Fruit fly (Drosophila melanogaster): ENCODE measurements around the gene Prosbeta2.

The Prosbeta2 gene

dm6 chr3L:14999284-15000019, at the start of gene Prosbeta2, which contains the start of gene mRpL39:
Gene Prosbeta2 (plus strand): TSS chr3L:14999951.
Gene mRpL39 (minus strand): TSS chr3L:14999666.
- peak; percentile 80 for TF ChIP-seq CG17801 (GFP tag; optimal IDR thresholded peaks at IDR 0.05; ENCODE audit: partially characterized antibody)

dm6 chr3L:14952858-14953669, 46.7 kb upstream of the Prosbeta2 start:
- TF ChIP-seq CG17801 (GFP tag; optimal IDR thresholded peaks at IDR 0.05; ENCODE audit: partially characterized antibody) = no peak

dm6 chr3L:14956288-14957032, 43.3 kb upstream of the Prosbeta2 start:
- TF ChIP-seq CG17801 (GFP tag; optimal IDR thresholded peaks at IDR 0.05; ENCODE audit: partially characterized antibody) = no peak

DNA sequence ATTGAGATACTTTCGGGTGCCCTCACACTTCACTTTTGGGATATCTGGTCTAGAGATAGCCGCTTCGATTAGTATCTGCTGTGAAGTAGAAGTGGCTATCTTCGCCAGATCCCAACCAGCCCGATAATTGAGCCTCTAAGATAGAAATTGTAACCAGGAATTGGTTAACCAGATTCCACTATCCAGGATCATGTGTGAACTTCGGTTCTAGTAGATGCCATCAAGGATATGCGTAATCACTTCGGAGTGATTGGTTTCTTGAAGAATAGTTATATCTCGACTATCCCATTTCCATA, 42.8 kb upstream of the Prosbeta2 start:
- TF ChIP-seq CG17801 (GFP tag; optimal IDR thresholded peaks at IDR 0.05; ENCODE audit: partially characterized antibody) = no peak

- no peak for TF ChIP-seq CG17801 (GFP tag; optimal IDR thresholded peaks at IDR 0.05; ENCODE audit: partially characterized antibody)
Observed at dm6 chr3L:14958613-14959327, 41.0 kb upstream of the Prosbeta2 start.

DNA sequence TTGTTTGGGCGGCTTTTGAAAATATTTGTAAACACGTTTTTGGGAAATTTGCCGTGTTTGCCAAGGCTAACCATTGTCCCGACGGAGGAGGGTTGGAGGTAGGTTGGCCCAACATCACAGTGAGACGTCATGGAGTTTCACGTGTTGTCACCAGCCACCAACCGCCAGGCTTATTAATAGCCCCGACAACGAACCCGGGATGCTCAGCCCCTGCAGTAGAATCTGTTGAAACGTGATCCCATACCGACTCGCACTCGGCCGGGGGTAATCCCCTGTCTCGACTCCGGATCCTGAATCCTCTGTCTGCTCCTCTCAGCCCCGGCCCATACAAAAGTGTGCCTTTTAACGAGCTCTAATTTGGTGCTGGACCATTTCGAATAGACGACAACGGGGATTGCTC, 39.2 kb upstream of the Prosbeta2 start:
- no peak for TF ChIP-seq CG17801 (GFP tag; optimal IDR thresholded peaks at IDR 0.05; ENCODE audit: partially characterized antibody)

dm6 chr3L:14961027-14961426, 38.7 kb upstream of the Prosbeta2 start:
- no peak for TF ChIP-seq CG17801 (GFP tag; optimal IDR thresholded peaks at IDR 0.05; ENCODE audit: partially characterized antibody)

DNA sequence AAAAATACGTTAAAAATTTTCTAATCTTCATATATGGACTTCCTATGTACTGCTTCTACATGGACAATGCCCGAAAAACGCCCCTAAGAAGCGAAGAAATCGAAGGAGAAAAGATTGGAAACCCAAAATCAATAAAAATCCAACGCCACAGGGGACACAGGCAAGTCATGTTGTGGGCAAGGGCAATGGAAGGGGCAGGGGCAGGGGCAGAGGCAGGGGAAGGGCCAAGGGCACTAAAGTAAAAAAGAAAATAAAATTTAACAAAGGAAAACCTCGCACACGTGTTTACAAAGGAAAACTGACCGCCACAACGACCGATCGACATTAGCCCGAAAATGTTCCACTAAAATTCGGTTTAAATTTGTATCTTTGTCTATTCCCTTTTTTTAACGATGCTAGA, 37.0 kb upstream of the Prosbeta2 start:
- TF ChIP-seq CG17801 (GFP tag; optimal IDR thresholded peaks at IDR 0.05; ENCODE audit: partially characterized antibody) = no peak

DNA sequence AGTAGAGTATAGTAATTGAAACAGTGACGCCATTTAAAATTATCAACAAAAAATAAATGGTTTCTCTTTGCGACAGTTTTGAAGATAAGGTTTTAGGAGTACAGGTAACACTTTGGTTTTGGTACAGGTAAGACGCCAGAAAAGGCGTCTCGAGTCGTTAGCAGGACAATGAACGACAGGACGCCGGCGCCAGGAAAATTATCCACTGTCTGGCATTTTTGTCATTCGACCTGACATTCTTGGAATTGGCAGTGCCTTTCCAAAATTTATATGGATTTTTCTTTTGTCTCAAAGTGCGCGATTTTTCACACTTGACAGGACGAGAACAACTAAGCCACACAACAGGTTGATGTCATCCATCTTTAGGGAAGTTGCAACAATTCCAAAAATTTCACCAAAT, 34.9 kb upstream of the Prosbeta2 start:
- no peak for TF ChIP-seq CG17801 (GFP tag; optimal IDR thresholded peaks at IDR 0.05; ENCODE audit: partially characterized antibody)

DNA sequence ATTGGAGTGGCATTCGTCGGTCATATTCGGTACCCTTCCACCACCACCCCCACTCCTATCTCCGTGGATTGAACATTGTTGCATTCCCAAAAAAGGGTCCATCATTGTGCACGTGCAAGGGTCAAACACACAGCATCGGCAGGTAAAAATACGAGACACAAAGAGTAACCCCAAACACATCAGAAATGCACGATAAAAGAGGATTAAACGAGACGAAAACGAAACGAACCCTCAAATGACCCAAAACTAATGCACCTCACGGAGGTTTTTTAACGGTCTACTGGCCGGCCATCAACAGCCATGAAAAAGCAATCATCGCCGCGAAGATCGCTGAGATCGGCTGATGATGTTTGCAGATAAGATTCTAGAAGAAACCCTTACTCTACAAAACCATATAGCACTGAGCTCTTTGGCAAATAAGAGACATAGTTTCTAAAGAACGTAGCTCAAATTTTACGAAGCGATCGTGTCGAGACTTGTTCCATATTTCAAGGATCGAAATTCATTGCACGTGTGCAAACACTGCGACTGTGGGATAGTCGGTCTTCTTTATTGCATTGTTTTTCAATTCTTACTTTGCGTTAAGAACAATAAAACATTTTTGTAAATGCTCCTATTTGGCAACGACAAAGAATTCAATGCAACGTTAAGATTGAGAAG, 33.4 kb upstream of the Prosbeta2 start:
- TF ChIP-seq CG17801 (GFP tag; optimal IDR thresholded peaks at IDR 0.05; ENCODE audit: partially characterized antibody) = no peak

dm6 chr3L:14967691-14968538, 31.8 kb upstream of the Prosbeta2 start:
- no peak for TF ChIP-seq CG17801 (GFP tag; optimal IDR thresholded peaks at IDR 0.05; ENCODE audit: partially characterized antibody)

dm6 chr3L:14968553-14968952, 31.2 kb upstream of the Prosbeta2 start:
- TF ChIP-seq CG17801 (GFP tag; optimal IDR thresholded peaks at IDR 0.05; ENCODE audit: partially characterized antibody) = no peak

DNA sequence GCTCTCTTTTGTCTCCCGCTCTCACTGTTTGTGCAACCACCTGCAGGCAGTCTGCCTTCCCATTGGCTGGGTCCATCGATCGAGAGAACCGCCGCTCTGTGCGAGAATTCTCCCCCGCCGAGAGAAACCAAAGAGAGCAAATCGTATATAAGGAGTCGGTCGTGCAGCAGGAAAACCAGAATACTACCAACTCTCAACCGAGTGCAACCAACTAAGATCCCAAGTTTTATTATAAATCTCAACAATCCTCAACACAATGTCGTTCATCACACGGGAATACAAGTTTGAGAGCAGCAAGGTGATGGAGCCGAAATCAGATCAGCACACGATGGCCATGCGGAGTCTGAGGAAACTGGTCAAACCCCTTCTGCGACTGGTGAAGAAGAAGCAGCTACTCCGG, 30.6 kb upstream of the Prosbeta2 start, which contains the start of gene Tom:
TSS of gene Tom (plus strand) at position 174 of the 400 bp plus-strand sequence.
- TF ChIP-seq CG17801 (GFP tag; optimal IDR thresholded peaks at IDR 0.05; ENCODE audit: partially characterized antibody) = no peak

DNA sequence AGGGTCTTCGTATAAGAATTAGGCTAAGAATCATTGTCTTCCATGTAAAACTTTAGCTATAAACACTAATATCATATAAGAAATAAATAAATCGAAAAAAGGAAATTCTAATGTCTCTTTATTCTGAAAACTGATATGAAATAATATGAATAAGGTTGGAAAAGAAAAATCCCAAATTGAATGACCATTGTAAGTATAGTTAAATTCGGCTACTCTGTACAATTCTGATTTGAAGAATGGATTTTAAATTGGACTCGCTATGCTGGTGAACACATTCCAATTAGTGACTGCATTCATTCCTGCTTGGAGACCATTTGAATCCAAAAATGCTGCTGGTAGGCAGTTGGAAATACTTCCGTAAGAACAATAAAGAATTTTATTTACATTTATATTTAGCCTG, 29.5 kb upstream of the Prosbeta2 start:
- no peak for TF ChIP-seq CG17801 (GFP tag; optimal IDR thresholded peaks at IDR 0.05; ENCODE audit: partially characterized antibody)

All from ovary, adult (tissue).